Worm (Caenorhabditis elegans): ENCODE data around the gene nspb-11.
A peak's percentile ranks its signal among the peaks of the same experiment; 100 is the strongest.

The nspb-11 gene

ce11 chrII:12930138-12930537 lies 23.0 kb downstream of the nspb-11 start:
- TF ChIP-seq sea-1 (GFP tag; conservative IDR thresholded peaks at IDR 0.05) (no peak), hmg-4 (GFP tag; optimal IDR thresholded peaks at IDR 0.05) (no peak), B0310.2 (tag; optimal IDR thresholded peaks at IDR 0.05) (no peak), hnd-1 (tag; optimal IDR thresholded peaks at IDR 0.05) (no peak), aly-1 (tag; optimal IDR thresholded peaks at IDR 0.05) (no peak), flt-1 (GFP tag; IDR thresholded peaks at IDR 0.05) (no peak), hmbx-1 (tag; optimal IDR thresholded peaks at IDR 0.05) (no peak), scrt-1 (GFP tag; IDR thresholded peaks at IDR 0.05) (no peak), ceh-13 (GFP tag; optimal IDR thresholded peaks at IDR 0.05) (no peak)

- no peak for TF ChIP-seq hmg-4 (GFP tag; optimal IDR thresholded peaks at IDR 0.05)
- TF ChIP-seq tra-4 (tag; optimal IDR thresholded peaks at IDR 0.05), result no peak
- TF ChIP-seq pes-1 (GFP tag; IDR thresholded peaks at IDR 0.05), result no peak
- TF ChIP-seq ets-7 (tag; optimal IDR thresholded peaks at IDR 0.05), result no peak
- no peak for TF ChIP-seq ceh-13 (GFP tag; optimal IDR thresholded peaks at IDR 0.05)
- no peak for TF ChIP-seq tbx-37 (GFP tag; conservative IDR thresholded peaks at IDR 0.05)
- no peak for TF ChIP-seq hmbx-1 (tag; optimal IDR thresholded peaks at IDR 0.05)
- TF ChIP-seq F13C5.2 (tag; optimal IDR thresholded peaks at IDR 0.05), result no peak
- no peak for TF ChIP-seq aly-1 (tag; optimal IDR thresholded peaks at IDR 0.05)
- no peak for TF ChIP-seq ama-1 (optimal IDR thresholded peaks at IDR 0.05)
- TF ChIP-seq flt-1 (GFP tag; IDR thresholded peaks at IDR 0.05), result no peak
- no peak for TF ChIP-seq B0310.2 (tag; optimal IDR thresholded peaks at IDR 0.05)
- TF ChIP-seq tbx-11 (GFP tag; IDR thresholded peaks at IDR 0.05), result no peak
Measured at ce11 chrII:12931456-12931923, 24.3 kb downstream of the nspb-11 start, which contains the start of gene dct-18. TSS of gene dct-18 (plus strand) at chrII:12931873.

DNA sequence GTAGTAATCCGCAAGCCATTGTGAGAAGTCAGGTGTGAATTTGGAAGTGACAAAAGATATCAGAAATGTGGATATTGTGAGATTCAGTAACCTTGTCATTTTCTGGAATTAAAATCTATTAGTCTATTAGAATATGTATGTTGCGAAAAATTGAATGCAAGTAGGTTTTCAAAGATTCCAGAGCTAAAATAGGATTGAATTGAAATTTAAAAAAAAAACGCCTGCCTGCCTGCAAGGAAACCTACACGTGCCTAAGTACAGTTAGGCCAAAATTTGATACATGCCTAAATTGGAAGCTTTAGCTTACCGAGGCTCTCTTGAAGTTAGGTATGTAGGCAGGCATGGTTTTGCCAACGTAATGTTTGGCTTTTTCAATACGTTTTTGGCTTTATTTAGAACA lies 28.1 kb downstream of the nspb-11 start, which contains the start of gene lips-9:
Gene lips-9, minus strand, starts transcription at position 101 of the 400 bp plus-strand sequence.
- TF ChIP-seq tbx-11 (GFP tag; IDR thresholded peaks at IDR 0.05), result no peak
- no peak for TF ChIP-seq flt-1 (GFP tag; IDR thresholded peaks at IDR 0.05)
- no peak for TF ChIP-seq ceh-36 (tag; optimal IDR thresholded peaks at IDR 0.05)
- TF ChIP-seq ceh-13 (GFP tag; optimal IDR thresholded peaks at IDR 0.05), result no peak
- TF ChIP-seq aly-1 (tag; optimal IDR thresholded peaks at IDR 0.05), result no peak
- TF ChIP-seq ets-7 (tag; optimal IDR thresholded peaks at IDR 0.05), result no peak
- no peak for TF ChIP-seq hnd-1 (tag; optimal IDR thresholded peaks at IDR 0.05)
- no peak for TF ChIP-seq hmbx-1 (tag; optimal IDR thresholded peaks at IDR 0.05)
- TF ChIP-seq sea-1 (GFP tag; conservative IDR thresholded peaks at IDR 0.05), result no peak
- TF ChIP-seq tbx-37 (GFP tag; conservative IDR thresholded peaks at IDR 0.05), result no peak
- TF ChIP-seq hmg-4 (GFP tag; optimal IDR thresholded peaks at IDR 0.05), result no peak
- no peak for TF ChIP-seq B0310.2 (tag; optimal IDR thresholded peaks at IDR 0.05)
- TF ChIP-seq tra-4 (tag; optimal IDR thresholded peaks at IDR 0.05), result no peak
- no peak for TF ChIP-seq ama-1 (optimal IDR thresholded peaks at IDR 0.05)
- no peak for TF ChIP-seq pes-1 (GFP tag; IDR thresholded peaks at IDR 0.05)
- no peak for TF ChIP-seq scrt-1 (GFP tag; IDR thresholded peaks at IDR 0.05)
- no peak for TF ChIP-seq F13C5.2 (tag; optimal IDR thresholded peaks at IDR 0.05)

DNA sequence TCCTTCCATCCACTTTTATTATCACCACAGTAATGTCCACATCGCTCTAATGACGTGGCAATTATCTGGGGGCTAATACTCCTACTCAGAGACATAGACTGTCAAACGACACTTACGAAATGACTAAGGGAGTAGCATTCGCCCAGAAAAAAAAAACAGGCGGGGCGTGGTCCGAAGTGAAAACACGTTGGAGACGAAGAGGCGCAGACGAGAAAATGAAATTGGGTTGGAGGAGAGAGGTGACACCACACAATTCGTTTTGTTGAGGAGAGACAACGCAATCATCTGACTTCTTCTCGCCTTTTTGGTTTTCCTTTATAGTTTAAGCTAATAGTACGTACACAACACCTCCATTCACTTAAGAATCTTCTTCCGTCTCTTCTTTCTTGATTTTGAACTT lies 32.0 kb downstream of the nspb-11 start:
- TF ChIP-seq ceh-36 (tag; optimal IDR thresholded peaks at IDR 0.05), result no peak
- TF ChIP-seq hnd-1 (tag; optimal IDR thresholded peaks at IDR 0.05), result no peak
- TF ChIP-seq tra-4 (tag; optimal IDR thresholded peaks at IDR 0.05), result no peak

DNA sequence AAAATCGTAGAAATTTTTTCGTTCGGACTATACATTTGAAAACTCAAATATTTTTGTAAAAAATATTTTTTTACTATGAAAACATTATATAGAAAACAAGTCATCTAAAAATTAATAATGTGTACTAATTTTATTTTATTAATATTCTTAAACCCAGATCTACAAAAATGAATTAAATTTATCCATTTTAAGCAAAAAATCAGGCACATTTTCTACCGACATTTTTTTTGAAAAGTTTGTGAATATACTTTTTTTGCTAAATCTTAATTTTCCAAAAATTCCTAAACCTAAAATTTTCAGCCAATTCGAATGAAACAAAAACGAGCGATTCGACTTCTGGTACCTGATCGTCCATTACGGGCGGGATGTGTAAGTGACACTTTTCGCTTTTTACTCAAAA lies 32.6 kb downstream of the nspb-11 start, which contains the start of gene arrd-10:
Gene arrd-10, plus strand, starts transcription at position 301 of the 400 bp plus-strand sequence.
- TF ChIP-seq hmbx-1 (tag; optimal IDR thresholded peaks at IDR 0.05), result no peak
- TF ChIP-seq ama-1 (optimal IDR thresholded peaks at IDR 0.05), result no peak
- TF ChIP-seq hnd-1 (tag; optimal IDR thresholded peaks at IDR 0.05), result no peak
- no peak for TF ChIP-seq hmg-4 (GFP tag; optimal IDR thresholded peaks at IDR 0.05)
- TF ChIP-seq tra-4 (tag; optimal IDR thresholded peaks at IDR 0.05), result no peak
- TF ChIP-seq tbx-37 (GFP tag; conservative IDR thresholded peaks at IDR 0.05), result no peak
- TF ChIP-seq aly-1 (tag; optimal IDR thresholded peaks at IDR 0.05), result no peak
- no peak for TF ChIP-seq ceh-13 (GFP tag; optimal IDR thresholded peaks at IDR 0.05)
- TF ChIP-seq tbx-11 (GFP tag; IDR thresholded peaks at IDR 0.05), result no peak
- TF ChIP-seq scrt-1 (GFP tag; IDR thresholded peaks at IDR 0.05), result no peak
- TF ChIP-seq ets-7 (tag; optimal IDR thresholded peaks at IDR 0.05), result no peak
- TF ChIP-seq B0310.2 (tag; optimal IDR thresholded peaks at IDR 0.05), result no peak

- TF ChIP-seq flt-1 (GFP tag; IDR thresholded peaks at IDR 0.05) (no peak), tbx-11 (GFP tag; IDR thresholded peaks at IDR 0.05) (no peak), hmbx-1 (tag; optimal IDR thresholded peaks at IDR 0.05) (no peak), hmg-4 (GFP tag; optimal IDR thresholded peaks at IDR 0.05) (no peak), F13C5.2 (tag; optimal IDR thresholded peaks at IDR 0.05) (no peak), tbx-37 (GFP tag; conservative IDR thresholded peaks at IDR 0.05) (no peak), B0310.2 (tag; optimal IDR thresholded peaks at IDR 0.05) (no peak)
Measured at ce11 chrII:12942496-12942895, 35.3 kb downstream of the nspb-11 start.

- TF ChIP-seq ama-1 (optimal IDR thresholded peaks at IDR 0.05) (peak; percentile 97), tbx-37 (GFP tag; conservative IDR thresholded peaks at IDR 0.05) (peak; percentile 30; the same call in 1 of the 2 replicates), hmg-4 (GFP tag; optimal IDR thresholded peaks at IDR 0.05) (peak; percentile 85), tbx-11 (GFP tag; IDR thresholded peaks at IDR 0.05) (peak; percentile 58), pes-1 (GFP tag; IDR thresholded peaks at IDR 0.05) (peak; percentile 80; the same call in 1 of the 2 replicates), hmbx-1 (tag; optimal IDR thresholded peaks at IDR 0.05) (peak; percentile 66), scrt-1 (GFP tag; IDR thresholded peaks at IDR 0.05) (peak; percentile 36; the same call in 1 of the 2 replicates), B0310.2 (tag; optimal IDR thresholded peaks at IDR 0.05) (peak; percentile 86), tra-4 (tag; optimal IDR thresholded peaks at IDR 0.05) (peak; percentile 88), F13C5.2 (tag; optimal IDR thresholded peaks at IDR 0.05) (peak; percentile 82), flt-1 (GFP tag; IDR thresholded peaks at IDR 0.05) (peak; percentile 47; the same call in 1 of the 2 replicates), ets-7 (tag; optimal IDR thresholded peaks at IDR 0.05) (peak; percentile 48), hnd-1 (tag; optimal IDR thresholded peaks at IDR 0.05) (no peak), ceh-13 (GFP tag; optimal IDR thresholded peaks at IDR 0.05) (peak; percentile 21), sea-1 (GFP tag; conservative IDR thresholded peaks at IDR 0.05) (0 out of 2 replicates have a peak, but pooled peaks have one; percentile 68), ceh-36 (tag; optimal IDR thresholded peaks at IDR 0.05) (peak; percentile 69), aly-1 (tag; optimal IDR thresholded peaks at IDR 0.05) (peak; percentile 56)
Measured at ce11 chrII:12944587-12945126, 37.5 kb downstream of the nspb-11 start.

All from whole organism, early embryonic.